Fruit fly (Drosophila melanogaster) whole organism, embryonic: ENCODE results near the gene CG14082.

Experiments used
- Atf6 ChIP-seq: fragments of 200-800 bp; sonication (Bioruptor generic); IDR thresholded peaks from 2 replicates; pipeline ENCODE4 v1.3.6; 2022; ENCODE audit warnings: missing biosample characterization, missing genetic modification characterization
- Blimp-1 ChIP-seq: fragments of 200-800 bp; sonication (Bioruptor generic); optimal IDR thresholded peaks from 3 replicates; lab custom pipeline; 2018; ENCODE audit warnings: missing biosample characterization, missing genetic modification characterization, mild to moderate bottlenecking, moderate library complexity, missing genetic modification reagents
- CG11456 ChIP-seq: fragments of 200-800 bp; sonication (Bioruptor generic); IDR thresholded peaks from 3 replicates; pipeline ENCODE4 v1.3.6; 2022; ENCODE audit warnings: missing biosample characterization, missing genetic modification characterization
- CG12659 ChIP-seq: fragments of 200-800 bp; sonication (Bioruptor generic); optimal IDR thresholded peaks from 3 replicates; lab custom pipeline; 2017; ENCODE audit warnings: mild to moderate bottlenecking, missing biosample characterization, missing genetic modification reagents, missing genetic modification characterization
- CG13287 ChIP-seq: fragments of 200-800 bp; sonication (Bioruptor generic); IDR thresholded peaks from 2 replicates; pipeline ENCODE4 v1.3.6; 2022; ENCODE audit warnings: missing biosample characterization, missing genetic modification characterization; ENCODE audit not compliant: partially characterized antibody
- CG13424 ChIP-seq: fragments of 200-800 bp; sonication (Bioruptor generic); optimal IDR thresholded peaks from 2 replicates; lab custom pipeline; 2019; ENCODE audit warnings: missing biosample characterization, mild to moderate bottlenecking, missing genetic modification characterization, moderate library complexity
- CG14710 ChIP-seq: fragments of 200-800 bp; sonication (Bioruptor generic); optimal IDR thresholded peaks from 3 replicates; lab custom pipeline; 2019; ENCODE audit warnings: missing biosample characterization, mild to moderate bottlenecking, missing genetic modification characterization, moderate library complexity
- CG14965 ChIP-seq: fragments of 200-800 bp; sonication (Bioruptor generic); optimal IDR thresholded peaks from 2 replicates; lab custom pipeline; 2016; ENCODE audit warnings: missing biosample characterization, missing genetic modification characterization, borderline replicate concordance
- CG1603 ChIP-seq: fragments of 200-800 bp; sonication (Bioruptor generic); optimal IDR thresholded peaks from 2 replicates; lab custom pipeline; 2019; ENCODE audit warnings: missing biosample characterization, mild to moderate bottlenecking, missing genetic modification characterization, moderate library complexity
- CG16813 ChIP-seq: fragments of 200-800 bp; sonication (Bioruptor generic); IDR thresholded peaks from 3 replicates; pipeline ENCODE4 v1.3.6; 2022; ENCODE audit warnings: missing biosample characterization, missing genetic modification characterization; ENCODE audit not compliant: partially characterized antibody
- CG18764 ChIP-seq: fragments of 200-800 bp; sonication (Bioruptor generic); optimal IDR thresholded peaks from 3 replicates; lab custom pipeline; 2016; ENCODE audit warnings: missing biosample characterization, missing genetic modification characterization
- CG2116 ChIP-seq: fragments of 200-800 bp; sonication (Bioruptor generic); optimal IDR thresholded peaks from 3 replicates; lab custom pipeline; 2018; ENCODE audit warnings: missing biosample characterization, mild to moderate bottlenecking, missing genetic modification characterization
- CG2712 ChIP-seq: fragments of 200-800 bp; optimal IDR thresholded peaks from 3 replicates; lab custom pipeline; 2019; ENCODE audit warnings: missing biosample characterization, mild to moderate bottlenecking, missing genetic modification characterization, moderate library complexity
- CG30403 ChIP-seq: fragments of 200-800 bp; sonication (Bioruptor generic); optimal IDR thresholded peaks from 3 replicates; lab custom pipeline; 2016; ENCODE audit warnings: missing biosample characterization, missing genetic modification characterization
- CG32532 ChIP-seq: fragments of 200-800 bp; sonication (Bioruptor generic); IDR thresholded peaks from 2 replicates; pipeline ENCODE4 v1.3.6; 2022; ENCODE audit warnings: missing biosample characterization, missing genetic modification characterization
- CG4617 ChIP-seq: fragments of 200-800 bp; sonication (Bioruptor generic); optimal IDR thresholded peaks from 3 replicates; lab custom pipeline; 2016; ENCODE audit warnings: missing biosample characterization, missing genetic modification characterization, borderline replicate concordance
- CG6765 ChIP-seq: fragments of 200-800 bp; sonication (Bioruptor generic); optimal IDR thresholded peaks from 3 replicates; lab custom pipeline; 2017; ENCODE audit warnings: missing biosample characterization, mild to moderate bottlenecking, missing genetic modification characterization
- CG6813 ChIP-seq: fragments of 200-800 bp; sonication (Bioruptor generic); optimal IDR thresholded peaks from 2 replicates; lab custom pipeline; 2017; ENCODE audit warnings: missing biosample characterization, missing genetic modification characterization, mild to moderate bottlenecking, moderate library complexity, missing genetic modification reagents
- CG7271 ChIP-seq: fragments of 200-800 bp; sonication (Bioruptor generic); optimal IDR thresholded peaks from 2 replicates; lab custom pipeline; 2018; ENCODE audit warnings: missing biosample characterization, mild to moderate bottlenecking, missing genetic modification characterization, moderate library complexity
- Doc2 ChIP-seq: fragments of 200-800 bp; sonication (Bioruptor generic); IDR thresholded peaks from 2 replicates; pipeline ENCODE4 v1.3.6; 2022; ENCODE audit warnings: missing biosample characterization, missing genetic modification characterization
- Ets97D ChIP-seq: fragments of 200-800 bp; sonication (Bioruptor generic); optimal IDR thresholded peaks from 3 replicates; lab custom pipeline; 2016; ENCODE audit warnings: missing biosample characterization, missing genetic modification characterization
- Gsc ChIP-seq: fragments of 200-800 bp; sonication (Bioruptor generic); IDR thresholded peaks from 2 replicates; pipeline ENCODE4 v1.3.6; 2022; ENCODE audit warnings: missing biosample characterization, missing genetic modification characterization
- HmgZ ChIP-seq: fragments of 200-800 bp; sonication (Bioruptor generic); optimal IDR thresholded peaks from 2 replicates; lab custom pipeline; 2018; ENCODE audit warnings: missing biosample characterization, mild to moderate bottlenecking, missing genetic modification characterization
- Hr39 ChIP-seq: fragments of >200 bp; optimal IDR thresholded peaks from 2 replicates; lab custom pipeline; 2017
- Hr51 ChIP-seq, 2 experiments: fragments of 200-800 bp; sonication (Bioruptor generic); optimal IDR thresholded peaks; 2 replicates in 1 of 2; 3 replicates in 1 of 2; lab custom pipeline; 2016 to 2018; ENCODE audit warnings: missing biosample characterization in 2 of 2, missing genetic modification characterization in 2 of 2, mild to moderate bottlenecking in 1 of 2, moderate library complexity in 1 of 2
- MESR4 ChIP-seq: fragments of 200-800 bp; sonication (Bioruptor generic); optimal IDR thresholded peaks from 2 replicates; lab custom pipeline; 2018; ENCODE audit warnings: missing biosample characterization, mild to moderate bottlenecking, missing genetic modification characterization, moderate library complexity
- Pdp1 ChIP-seq, 2 experiments: fragments of 200-800 bp; sonication (Bioruptor generic); optimal IDR thresholded peaks; 3 replicates each; lab custom pipeline; 2016; ENCODE audit warnings: missing biosample characterization in 2 of 2, missing genetic modification characterization in 2 of 2, mild to moderate bottlenecking in 1 of 2, moderate library complexity in 1 of 2
- Rx ChIP-seq: fragments of 200-800 bp; sonication (Bioruptor generic); IDR thresholded peaks from 2 replicates; pipeline ENCODE4 v1.3.6; 2022; ENCODE audit warnings: missing biosample characterization, missing genetic modification characterization
- Stat92E ChIP-seq, 3 experiments: fragments of >200 bp in 2 of 3; fragments of 200-800 bp in 1 of 3; sonication (Bioruptor generic) in 1 of 3; optimal IDR thresholded peaks; 2 replicates each; lab custom pipeline; 2017 to 2019; ENCODE audit warnings: missing biosample characterization in 3 of 3, missing genetic modification characterization in 3 of 3, mild to moderate bottlenecking in 1 of 3, moderate library complexity in 1 of 3
- Tbp ChIP-seq: fragments of >200 bp; optimal IDR thresholded peaks from 2 replicates; lab custom pipeline; 2018; ENCODE audit warnings: missing biosample characterization, missing genetic modification characterization
- YL-1 ChIP-seq: fragments of 200-800 bp; sonication (Bioruptor generic); optimal IDR thresholded peaks from 3 replicates; lab custom pipeline; 2017; ENCODE audit warnings: missing biosample characterization, mild to moderate bottlenecking, missing genetic modification characterization
- aop ChIP-seq: fragments of 200-800 bp; sonication (Bioruptor generic); IDR thresholded peaks from 2 replicates; pipeline ENCODE4 v1.3.6; 2022; ENCODE audit warnings: missing biosample characterization, missing genetic modification characterization
- bcd ChIP-seq: fragments of 200-800 bp; sonication (Bioruptor generic); optimal IDR thresholded peaks from 2 replicates; lab custom pipeline; 2017; ENCODE audit warnings: missing biosample characterization, mild to moderate bottlenecking, missing genetic modification characterization
- bowl ChIP-seq: fragments of 200-800 bp; sonication (Bioruptor generic); IDR thresholded peaks from 2 replicates; pipeline ENCODE4 v1.3.6; 2022; ENCODE audit warnings: missing biosample characterization, missing genetic modification characterization
- ci ChIP-seq: fragments of 200-800 bp; sonication (Bioruptor generic); IDR thresholded peaks from 3 replicates; pipeline ENCODE4 v1.3.6; 2022; ENCODE audit warnings: missing biosample characterization, missing genetic modification characterization
- gro ChIP-seq: fragments of 200-800 bp; sonication (Bioruptor generic); optimal IDR thresholded peaks from 2 replicates; lab custom pipeline; 2016; ENCODE audit warnings: missing biosample characterization, missing genetic modification characterization
- ham ChIP-seq: fragments of 200-800 bp; sonication (Bioruptor generic); IDR thresholded peaks from 2 replicates; pipeline ENCODE4 v1.3.6; 2022; ENCODE audit warnings: missing biosample characterization, missing genetic modification characterization
- maf-S ChIP-seq: fragments of 200-800 bp; sonication (Bioruptor generic); optimal IDR thresholded peaks from 2 replicates; lab custom pipeline; 2016; ENCODE audit warnings: missing biosample characterization, missing genetic modification characterization
- onecut ChIP-seq: fragments of 200-800 bp; sonication (Bioruptor generic); IDR thresholded peaks from 2 replicates; pipeline ENCODE4 v1.3.6; 2022; ENCODE audit warnings: missing biosample characterization, missing genetic modification characterization
- pan ChIP-seq, 4 experiments: fragments of >200 bp in 3 of 4; fragments of 200-800 bp in 1 of 4; sonication (Bioruptor generic) in 1 of 4; optimal IDR thresholded peaks in 3 of 4; IDR thresholded peaks in 1 of 4; 2 replicates each; pipeline versions ENCODE4 v1.3.6 to Lab custom; 2017 to 2022; ENCODE audit warnings: missing biosample characterization in 2 of 4, missing genetic modification characterization in 2 of 4, mixed read lengths in 1 of 4
- pho ChIP-seq: fragments of 200-800 bp; sonication (Bioruptor generic); optimal IDR thresholded peaks from 2 replicates; lab custom pipeline; 2016; ENCODE audit warnings: missing biosample characterization, missing genetic modification characterization
- ro ChIP-seq: fragments of 200-800 bp; sonication (Bioruptor generic); IDR thresholded peaks from 2 replicates; pipeline ENCODE4 v1.3.6; 2022; ENCODE audit warnings: missing biosample characterization, missing genetic modification characterization
- row ChIP-seq: fragments of 200-800 bp; sonication (Bioruptor generic); IDR thresholded peaks from 3 replicates; pipeline ENCODE4 v1.3.6; 2022; ENCODE audit warnings: missing biosample characterization, missing genetic modification characterization
- shn ChIP-seq: fragments of 200-800 bp; sonication (Bioruptor generic); optimal IDR thresholded peaks from 3 replicates; lab custom pipeline; 2016; ENCODE audit warnings: missing biosample characterization, missing genetic modification characterization
- sob ChIP-seq: fragments of 200-800 bp; sonication (Bioruptor generic); IDR thresholded peaks from 2 replicates; pipeline ENCODE4 v1.3.6; 2022; ENCODE audit warnings: missing biosample characterization, missing genetic modification characterization
- stwl ChIP-seq: fragments of 200-800 bp; sonication (Bioruptor generic); optimal IDR thresholded peaks from 3 replicates; lab custom pipeline; 2018; ENCODE audit warnings: missing biosample characterization, mild to moderate bottlenecking, missing genetic modification characterization, moderate library complexity
- trem ChIP-seq: fragments of 200-800 bp; optimal IDR thresholded peaks from 3 replicates; lab custom pipeline; 2019; ENCODE audit warnings: missing biosample characterization, mild to moderate bottlenecking, missing genetic modification characterization, moderate library complexity
- tx ChIP-seq: fragments of 200-800 bp; sonication (Bioruptor generic); optimal IDR thresholded peaks from 2 replicates; lab custom pipeline; 2016; ENCODE audit warnings: missing biosample characterization, missing genetic modification characterization

Gene CG14082

DNA sequence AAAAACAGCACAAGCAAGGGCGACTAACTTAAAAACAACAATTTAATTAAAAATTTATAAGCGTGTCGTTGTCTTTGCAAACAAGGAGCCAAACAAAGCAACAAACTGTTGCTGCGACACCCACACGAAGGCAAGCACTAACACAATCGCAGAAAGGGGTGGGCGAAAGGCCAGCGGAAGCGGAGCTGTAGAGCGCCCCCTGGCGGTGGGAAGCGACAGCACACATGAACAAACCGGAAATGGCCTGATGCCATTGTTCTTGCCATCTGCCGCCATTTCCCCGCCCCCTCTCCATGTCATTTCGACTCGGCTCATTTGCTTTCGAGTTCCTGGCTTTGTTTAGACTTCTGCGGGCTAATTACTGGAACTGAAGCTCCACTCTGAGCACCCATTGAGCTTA is 6.2 kb downstream of the CG14082 start (continued):
- TF ChIP-seq CG6813 (GFP tag; lab: Kevin White, UChicago) (peak; percentile 53), ham (GFP tag; lab: Robert Waterston, UW) (no peak), Rx (peak; percentile 43; the same call in 1 of the 2 replicates), shn (GFP tag; lab: Kevin White, UChicago) (no peak), CG32532 (GFP tag; lab: Robert Waterston, UW) (peak; percentile 36; the same call in 1 of the 2 replicates), Hr51 (GFP tag; optimal IDR thresholded peaks at IDR 0.05; lab: Kevin White, UChicago) (peak in 1 of 2 experiments; percentile 15), bowl (0 out of 2 replicates have a peak, but pooled peaks have one; percentile 10), bcd (GFP tag; lab: Kevin White, UChicago) (peak; percentile 44), ro (no peak), CG30403 (GFP tag; lab: Kevin White, UChicago) (no peak), CG1603 (tag; lab: Kevin White, UChicago) (peak; percentile 29), Gsc (no peak), CG7271 (tag; lab: Kevin White, UChicago) (peak; percentile 40), sob (GFP tag; lab: Robert Waterston, UW) (no peak), aop (GFP tag; lab: Robert Waterston, UW) (no peak), ci (GFP tag; lab: Robert Waterston, UW) (peak; percentile 78; the same call in 2 of the 3 replicates), CG6765 (GFP tag; lab: Kevin White, UChicago) (peak; percentile 66), Tbp (GFP tag; lab: Kevin White, UChicago) (no peak), Stat92E (GFP tag; optimal IDR thresholded peaks at IDR 0.05; lab: Kevin White, UChicago) (no peak)

DNA sequence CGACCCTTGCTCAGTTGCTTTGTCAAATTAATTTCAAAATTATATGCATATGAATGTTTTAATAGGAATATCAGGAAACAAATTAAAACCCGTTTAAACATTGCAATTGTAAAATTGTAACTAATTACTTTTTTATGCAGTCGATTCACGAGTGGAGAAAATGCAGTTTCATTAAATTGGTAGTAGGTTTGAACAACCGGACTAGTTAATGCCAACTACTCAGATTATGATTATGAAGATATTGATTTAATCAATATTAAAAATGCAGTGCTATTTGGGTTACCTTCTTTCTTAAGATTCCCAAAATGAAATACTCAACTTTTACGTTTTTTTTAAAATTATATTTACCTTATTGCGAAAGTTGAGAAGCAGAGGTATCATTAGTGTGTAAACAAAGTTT is 9.2 kb downstream of the CG14082 start, which contains the start of gene Spn75F:
Spn75F (minus strand) TSS at position 101 of the 400 bp plus-strand sequence.
- TF ChIP-seq CG18764 (no peak), CG16813 (GFP tag; lab: Robert Waterston, UW) (no peak), Atf6 (GFP tag; lab: Robert Waterston, UW) (no peak)

DNA sequence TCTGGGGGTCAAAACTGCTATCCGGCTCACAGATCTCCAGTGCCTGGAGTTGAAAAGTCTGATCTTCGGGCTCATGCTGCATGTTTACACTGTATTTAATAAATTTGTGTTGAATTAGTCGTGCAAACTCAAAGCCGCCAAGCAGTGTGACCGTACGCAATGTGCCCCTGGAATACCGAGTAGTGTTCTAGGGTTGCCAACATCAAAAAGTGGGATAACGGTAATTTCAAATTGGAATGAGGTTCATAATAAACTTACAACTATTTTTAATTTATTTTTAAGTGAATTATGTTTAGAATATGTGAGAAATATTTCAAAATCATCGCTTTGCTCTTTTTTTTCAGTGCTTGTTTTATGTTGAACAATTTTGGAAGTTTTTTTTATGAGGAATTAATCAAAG is 38.6 kb downstream of the CG14082 start, which contains the start of gene Gem2:
Gem2 (minus strand) TSS at position 176 of the 400 bp plus-strand sequence.
- no peak for TF ChIP-seq Hr39 (lab: Kevin White, UChicago)
- TF ChIP-seq Blimp-1 (GFP tag; lab: Kevin White, UChicago) = no peak
- TF ChIP-seq CG14965 (GFP tag; lab: Kevin White, UChicago) = no peak
- TF ChIP-seq Doc2 = no peak
- peak; percentile 24 for TF ChIP-seq CG2116
- TF ChIP-seq CG2712 (tag; lab: Kevin White, UChicago) = peak; percentile 7
- peak in 1 of 2 experiments; percentile 10 for TF ChIP-seq Pdp1 (GFP tag; optimal IDR thresholded peaks at IDR 0.05; lab: Kevin White, UChicago)
- TF ChIP-seq CG4617 = peak; percentile 70
- peak; percentile 42 for TF ChIP-seq CG14710
- no peak for TF ChIP-seq maf-S (GFP tag; lab: Kevin White, UChicago)
- peak; percentile 35 for TF ChIP-seq YL-1 (GFP tag; lab: Kevin White, UChicago)
- peak; percentile 59 for TF ChIP-seq CG13287
- no peak for TF ChIP-seq tx (GFP tag; lab: Kevin White, UChicago)
- TF ChIP-seq CG12659 (GFP tag; lab: Kevin White, UChicago) = no peak
- no peak for TF ChIP-seq CG11456 (GFP tag; lab: Robert Waterston, UW)
- no peak for TF ChIP-seq pho (GFP tag; lab: Kevin White, UChicago)
- TF ChIP-seq onecut (GFP tag; lab: Robert Waterston, UW) = 0 out of 2 replicates have a peak, but pooled peaks have one; percentile 6
- peak; percentile 56 for TF ChIP-seq Ets97D (GFP tag; lab: Kevin White, UChicago)
- TF ChIP-seq trem (tag; lab: Kevin White, UChicago) = peak; percentile 43
- no peak for TF ChIP-seq gro (GFP tag; lab: Kevin White, UChicago)
- peak; percentile 98 for TF ChIP-seq stwl (tag; lab: Kevin White, UChicago)
- TF ChIP-seq CG13424 (tag; lab: Kevin White, UChicago) = no peak
- TF ChIP-seq MESR4 = peak; percentile 17
- TF ChIP-seq pan (optimal IDR thresholded peaks at IDR 0.05; lab: Kevin White, UChicago) = no peak
- no peak for TF ChIP-seq pan (GFP tag; optimal IDR thresholded peaks at IDR 0.05 in 1 of 2, IDR thresholded peaks at IDR 0.05 in 1 of 2)
- peak; percentile 41 for TF ChIP-seq HmgZ
- peak; percentile 59 for TF ChIP-seq row (GFP tag; lab: Robert Waterston, UW)
